Fruit fly (Drosophila melanogaster) whole organism, embryonic: ENCODE measurements around the gene CG12814.

Experiments
- Antp ChIP-seq: fragments of 200-800 bp; sonication (Bioruptor generic); optimal IDR thresholded peaks from 3 replicates; lab custom pipeline; 2016; ENCODE audit warnings: missing biosample characterization, missing genetic modification characterization
- BtbVII ChIP-seq: fragments of 200-800 bp; sonication (Bioruptor generic); optimal IDR thresholded peaks from 3 replicates; lab custom pipeline; 2017; ENCODE audit warnings: missing biosample characterization, mild to moderate bottlenecking, missing genetic modification characterization
- CG10267 ChIP-seq: fragments of 200-800 bp; sonication (Bioruptor generic); optimal IDR thresholded peaks from 2 replicates; lab custom pipeline; 2018; ENCODE audit warnings: missing biosample characterization, mild to moderate bottlenecking, missing genetic modification characterization, moderate library complexity
- CG10543 ChIP-seq: fragments of 200-800 bp; sonication (Bioruptor generic); optimal IDR thresholded peaks from 3 replicates; lab custom pipeline; 2017; ENCODE audit warnings: missing biosample characterization, mild to moderate bottlenecking, missing genetic modification characterization, moderate library complexity
- CG10959 ChIP-seq: fragments of 200-800 bp; sonication (Bioruptor generic); IDR thresholded peaks from 2 replicates; pipeline ENCODE4 v1.3.6; 2022; ENCODE audit warnings: missing biosample characterization, missing genetic modification characterization
- CG11398 ChIP-seq: fragments of 200-800 bp; sonication (Bioruptor generic); optimal IDR thresholded peaks from 2 replicates; lab custom pipeline; 2016; ENCODE audit warnings: missing biosample characterization, missing genetic modification characterization
- CG11723 ChIP-seq: fragments of 200-800 bp; sonication (Bioruptor generic); optimal IDR thresholded peaks from 2 replicates; lab custom pipeline; 2017; ENCODE audit warnings: missing biosample characterization, mild to moderate bottlenecking, missing genetic modification characterization
- CG12071 ChIP-seq: fragments of 200-800 bp; sonication (Bioruptor generic); optimal IDR thresholded peaks from 3 replicates; lab custom pipeline; 2018; ENCODE audit warnings: missing biosample characterization, mild to moderate bottlenecking, missing genetic modification characterization
- CG13287 ChIP-seq: fragments of 200-800 bp; sonication (Bioruptor generic); IDR thresholded peaks from 2 replicates; pipeline ENCODE4 v1.3.6; 2022; ENCODE audit warnings: missing biosample characterization, missing genetic modification characterization; ENCODE audit not compliant: partially characterized antibody
- CG13296 ChIP-seq: fragments of 200-800 bp; sonication (Bioruptor generic); optimal IDR thresholded peaks from 3 replicates; lab custom pipeline; 2018; ENCODE audit warnings: missing biosample characterization, mild to moderate bottlenecking, missing genetic modification characterization
- CG15514 ChIP-seq: fragments of 200-800 bp; sonication (Bioruptor generic); optimal IDR thresholded peaks from 3 replicates; lab custom pipeline; 2017; ENCODE audit warnings: missing biosample characterization, missing genetic modification characterization, mild to moderate bottlenecking, moderate library complexity, missing genetic modification reagents
- CG17361 ChIP-seq: fragments of 200-800 bp; sonication (Bioruptor generic); IDR thresholded peaks from 3 replicates; pipeline ENCODE4 v1.3.6; 2022; ENCODE audit warnings: missing biosample characterization, missing genetic modification characterization
- CG18764 ChIP-seq: fragments of 200-800 bp; sonication (Bioruptor generic); optimal IDR thresholded peaks from 3 replicates; lab custom pipeline; 2016; ENCODE audit warnings: missing biosample characterization, missing genetic modification characterization
- CG2199 ChIP-seq: fragments of 200-800 bp; sonication (Bioruptor generic); IDR thresholded peaks from 3 replicates; pipeline ENCODE4 v1.3.6; 2022; ENCODE audit warnings: missing biosample characterization, missing genetic modification characterization
- CG31441 ChIP-seq: fragments of 200-800 bp; sonication (Bioruptor generic); IDR thresholded peaks from 2 replicates; pipeline ENCODE4 v1.3.6; 2022; ENCODE audit warnings: missing biosample characterization, missing genetic modification characterization
- CG3163 ChIP-seq: fragments of 200-800 bp; sonication (Bioruptor generic); optimal IDR thresholded peaks from 3 replicates; lab custom pipeline; 2016; ENCODE audit warnings: missing biosample characterization, missing genetic modification characterization
- CG5953 ChIP-seq: fragments of 200-800 bp; sonication (Bioruptor generic); IDR thresholded peaks from 2 replicates; pipeline ENCODE4 v1.3.6; 2022; ENCODE audit warnings: missing biosample characterization, missing genetic modification characterization
- CG7786 ChIP-seq: fragments of 200-800 bp; sonication (Bioruptor generic); optimal IDR thresholded peaks from 2 replicates; lab custom pipeline; 2016; ENCODE audit warnings: missing biosample characterization, missing genetic modification characterization
- CG9215 ChIP-seq: fragments of 200-800 bp; sonication (Bioruptor generic); IDR thresholded peaks from 2 replicates; pipeline ENCODE4 v1.3.6; 2022; ENCODE audit warnings: missing biosample characterization, missing genetic modification characterization
- CTCF ChIP-seq: fragments of 200-800 bp; sonication (Bioruptor generic); optimal IDR thresholded peaks from 2 replicates; lab custom pipeline; 2017; ENCODE audit warnings: missing biosample characterization, mild to moderate bottlenecking, missing genetic modification characterization, moderate library complexity
- Doc3 ChIP-seq: fragments of 200-800 bp; sonication (Bioruptor generic); IDR thresholded peaks from 3 replicates; pipeline ENCODE4 v1.3.6; 2022; ENCODE audit warnings: missing biosample characterization, missing genetic modification characterization; ENCODE audit not compliant: partially characterized antibody
- Dp ChIP-seq: fragments of 200-800 bp; sonication (Bioruptor generic); optimal IDR thresholded peaks from 2 replicates; lab custom pipeline; 2018; ENCODE audit warnings: missing biosample characterization, mild to moderate bottlenecking, missing genetic modification characterization, moderate library complexity
- E2f1 ChIP-seq: fragments of 200-800 bp; sonication (Bioruptor generic); IDR thresholded peaks from 2 replicates; pipeline ENCODE4 v1.3.6; 2022; ENCODE audit warnings: missing biosample characterization, missing genetic modification characterization
- E2f2 ChIP-seq: fragments of 200-800 bp; sonication (Bioruptor generic); IDR thresholded peaks from 2 replicates; pipeline ENCODE4 v1.3.6; 2022; ENCODE audit warnings: missing biosample characterization, missing genetic modification characterization
- HLH4C ChIP-seq: fragments of 200-800 bp; sonication (Bioruptor generic); IDR thresholded peaks from 3 replicates; pipeline ENCODE4 v1.3.6; 2022; ENCODE audit warnings: missing biosample characterization, missing genetic modification characterization; ENCODE audit not compliant: partially characterized antibody
- Hmr ChIP-seq: fragments of 200-800 bp; sonication (Bioruptor generic); optimal IDR thresholded peaks from 3 replicates; lab custom pipeline; 2017; ENCODE audit warnings: mild to moderate bottlenecking, missing biosample characterization, missing genetic modification reagents, missing genetic modification characterization
- Lim3 ChIP-seq: fragments of 200-800 bp; sonication (Bioruptor generic); IDR thresholded peaks from 2 replicates; pipeline ENCODE4 v1.3.6; 2022; ENCODE audit warnings: missing biosample characterization, missing genetic modification characterization
- Meics ChIP-seq: fragments of 200-800 bp; sonication (Bioruptor generic); optimal IDR thresholded peaks from 2 replicates; lab custom pipeline; 2017; ENCODE audit warnings: missing biosample characterization, mild to moderate bottlenecking, missing genetic modification characterization
- PHDP ChIP-seq: fragments of 200-800 bp; sonication (Bioruptor generic); optimal IDR thresholded peaks from 3 replicates; lab custom pipeline; 2018; ENCODE audit warnings: missing biosample characterization, mild to moderate bottlenecking, missing genetic modification characterization, moderate library complexity
- Pdp1 ChIP-seq, 2 experiments: fragments of 200-800 bp; sonication (Bioruptor generic); optimal IDR thresholded peaks; 3 replicates each; lab custom pipeline; 2016; ENCODE audit warnings: missing biosample characterization in 2 of 2, missing genetic modification characterization in 2 of 2, mild to moderate bottlenecking in 1 of 2, moderate library complexity in 1 of 2
- Spps ChIP-seq: fragments of 200-800 bp; sonication (Bioruptor generic); optimal IDR thresholded peaks from 2 replicates; lab custom pipeline; 2018; ENCODE audit warnings: missing biosample characterization, mild to moderate bottlenecking, missing genetic modification characterization
- Trl ChIP-seq, 3 experiments: fragments of >200 bp in 2 of 3; fragments of 200-800 bp in 1 of 3; sonication (Bioruptor generic) in 1 of 3; optimal IDR thresholded peaks; 2 replicates in 1 of 3; 3 replicates in 2 of 3; lab custom pipeline; 2016 to 2017; ENCODE audit warnings: missing biosample characterization in 1 of 3, missing genetic modification characterization in 1 of 3
- ci ChIP-seq: fragments of 200-800 bp; sonication (Bioruptor generic); IDR thresholded peaks from 3 replicates; pipeline ENCODE4 v1.3.6; 2022; ENCODE audit warnings: missing biosample characterization, missing genetic modification characterization
- cwo ChIP-seq: fragments of 200-800 bp; sonication (Bioruptor generic); optimal IDR thresholded peaks from 3 replicates; lab custom pipeline; 2017; ENCODE audit warnings: missing biosample characterization, missing genetic modification characterization, mild to moderate bottlenecking, moderate library complexity, missing genetic modification reagents
- dati ChIP-seq: fragments of 200-800 bp; sonication (Bioruptor generic); IDR thresholded peaks from 2 replicates; pipeline ENCODE4 v1.3.6; 2022; ENCODE audit warnings: missing biosample characterization, missing genetic modification characterization
- ewg ChIP-seq: fragments of 200-800 bp; sonication (Bioruptor generic); optimal IDR thresholded peaks from 3 replicates; lab custom pipeline; 2017; ENCODE audit warnings: mild to moderate bottlenecking, missing biosample characterization, missing genetic modification reagents, missing genetic modification characterization
- fd64A ChIP-seq: fragments of 200-800 bp; sonication (Bioruptor generic); optimal IDR thresholded peaks from 3 replicates; lab custom pipeline; 2018; ENCODE audit warnings: missing biosample characterization, mild to moderate bottlenecking, missing genetic modification characterization
- gce ChIP-seq: fragments of 200-800 bp; sonication (Bioruptor generic); IDR thresholded peaks from 3 replicates; pipeline ENCODE4 v1.3.6; 2022; ENCODE audit warnings: missing biosample characterization, missing genetic modification characterization
- grn ChIP-seq: fragments of 200-800 bp; sonication (Bioruptor generic); optimal IDR thresholded peaks from 3 replicates; lab custom pipeline; 2017; ENCODE audit warnings: missing biosample characterization, missing genetic modification characterization
- kay ChIP-seq: fragments of 200-800 bp; sonication (Bioruptor generic); optimal IDR thresholded peaks from 2 replicates; lab custom pipeline; 2016; ENCODE audit warnings: missing biosample characterization, missing genetic modification characterization
- klu ChIP-seq: fragments of 200-800 bp; sonication (Bioruptor generic); IDR thresholded peaks from 2 replicates; pipeline ENCODE4 v1.3.6; 2022; ENCODE audit warnings: missing biosample characterization, missing genetic modification characterization
- lab ChIP-seq: fragments of 200-800 bp; sonication (Bioruptor generic); optimal IDR thresholded peaks from 3 replicates; lab custom pipeline; 2017; ENCODE audit warnings: missing biosample characterization, missing genetic modification characterization, mild to moderate bottlenecking, moderate library complexity, missing genetic modification reagents
- mirr ChIP-seq: fragments of 200-800 bp; sonication (Bioruptor generic); optimal IDR thresholded peaks from 3 replicates; lab custom pipeline; 2018; ENCODE audit warnings: missing biosample characterization, mild to moderate bottlenecking, missing genetic modification characterization
- nerfin-2 ChIP-seq: fragments of 200-800 bp; sonication (Bioruptor generic); IDR thresholded peaks from 2 replicates; pipeline ENCODE4 v1.3.6; 2022; ENCODE audit warnings: missing biosample characterization, missing genetic modification characterization; ENCODE audit not compliant: partially characterized antibody
- odd ChIP-seq: fragments of 200-800 bp; sonication (Bioruptor generic); optimal IDR thresholded peaks from 2 replicates; lab custom pipeline; 2017; ENCODE audit warnings: missing biosample characterization, mild to moderate bottlenecking, missing genetic modification characterization
- slbo ChIP-seq: fragments of 200-800 bp; sonication (Bioruptor generic); IDR thresholded peaks from 2 replicates; pipeline ENCODE4 v1.3.6; 2022; ENCODE audit warnings: missing biosample characterization, missing genetic modification characterization
- wor ChIP-seq: fragments of 200-800 bp; sonication (Bioruptor generic); IDR thresholded peaks from 2 replicates; pipeline ENCODE4 v1.3.6; 2022; ENCODE audit warnings: missing biosample characterization, missing genetic modification characterization
- zfh2 ChIP-seq: fragments of 200-800 bp; sonication (Bioruptor generic); optimal IDR thresholded peaks from 2 replicates; lab custom pipeline; 2016; ENCODE audit warnings: missing biosample characterization, missing genetic modification characterization

The CG12814 gene

dm6 chr3R:10132906-10133416, 56.4 kb downstream of the CG12814 start (continued):
- 0 out of 2 replicates have a peak, but pooled peaks have one; percentile 12 for TF ChIP-seq CG5953
- no peak for TF ChIP-seq wor (GFP tag; lab: Robert Waterston, UW)
- no peak for TF ChIP-seq grn
- TF ChIP-seq ewg (GFP tag; lab: Kevin White, UChicago) = peak; percentile 17
- TF ChIP-seq Antp (GFP tag; lab: Kevin White, UChicago) = no peak
- no peak for TF ChIP-seq Doc3 (GFP tag; lab: Robert Waterston, UW)
- 0 out of 2 replicates have a peak, but pooled peaks have one; percentile 26 for TF ChIP-seq slbo
- no peak for TF ChIP-seq CG10959 (GFP tag; lab: Robert Waterston, UW)
- TF ChIP-seq CG31441 (GFP tag; lab: Robert Waterston, UW) = 0 out of 2 replicates have a peak, but pooled peaks have one; percentile 24
- no peak for TF ChIP-seq CG18764 (GFP tag; lab: Kevin White, UChicago)
- TF ChIP-seq CG10267 (tag; lab: Kevin White, UChicago) = peak; percentile 3
- no peak for TF ChIP-seq kay (GFP tag; lab: Kevin White, UChicago)
- TF ChIP-seq Dp (GFP tag; lab: Kevin White, UChicago) = peak; percentile 36
- no peak for TF ChIP-seq CG7786
- 0 out of 2 replicates have a peak, but pooled peaks have one; percentile 30 for TF ChIP-seq E2f2 (GFP tag; lab: Robert Waterston, UW)
- no peak for TF ChIP-seq E2f1 (GFP tag; lab: Robert Waterston, UW)
- no peak for TF ChIP-seq PHDP (tag; lab: Kevin White, UChicago)
- no peak for TF ChIP-seq Lim3 (GFP tag; lab: Robert Waterston, UW)
- no peak for TF ChIP-seq CG11398 (GFP tag; lab: Kevin White, UChicago)
- TF ChIP-seq Trl (optimal IDR thresholded peaks at IDR 0.05; lab: Kevin White, UChicago) = peak; percentile 50 to 71
- peak; percentile 8 for TF ChIP-seq Trl (GFP tag; optimal IDR thresholded peaks at IDR 0.05; lab: Kevin White, UChicago)
- TF ChIP-seq odd (GFP tag; lab: Kevin White, UChicago) = no peak
- TF ChIP-seq zfh2 (GFP tag; lab: Kevin White, UChicago) = no peak
- no peak for TF ChIP-seq CG13287 (GFP tag; lab: Robert Waterston, UW)

DNA sequence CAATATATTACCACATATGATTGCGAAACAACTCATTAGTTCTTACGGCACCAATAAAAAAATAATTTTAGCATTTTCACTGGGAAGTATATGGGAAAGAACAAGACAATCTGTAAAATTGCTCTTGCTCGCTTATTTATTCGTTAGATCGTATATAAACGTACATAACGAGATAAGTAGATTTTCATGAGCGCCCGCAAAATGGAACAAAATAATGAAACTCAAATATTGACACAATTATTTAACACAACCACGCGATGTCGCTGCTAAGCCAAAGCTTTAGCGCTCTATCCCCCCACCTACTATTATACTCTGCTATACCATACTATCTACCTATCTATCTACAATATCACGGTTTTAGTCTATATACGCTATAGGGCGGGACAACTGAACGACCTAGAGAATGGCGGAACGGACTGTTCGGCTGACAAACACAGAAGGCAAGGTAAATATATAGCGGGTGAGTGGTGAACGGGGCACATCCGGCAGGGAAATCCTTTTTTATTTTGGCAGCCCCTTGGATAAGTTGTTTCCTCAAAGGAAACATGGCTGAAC, 58.4 kb downstream of the CG12814 start:
- TF ChIP-seq BtbVII (GFP tag; lab: Kevin White, UChicago) = peak; percentile 3
- no peak for TF ChIP-seq CG7786
- no peak for TF ChIP-seq fd64A (GFP tag; lab: Kevin White, UChicago)
- no peak for TF ChIP-seq cwo
- no peak for TF ChIP-seq zfh2 (GFP tag; lab: Kevin White, UChicago)
- no peak for TF ChIP-seq CG5953
- TF ChIP-seq lab (GFP tag; lab: Kevin White, UChicago) = peak; percentile 39
- TF ChIP-seq CG3163 = no peak
- TF ChIP-seq dati = no peak
- peak; percentile 72 for TF ChIP-seq CG13296 (GFP tag; lab: Kevin White, UChicago)
- TF ChIP-seq HLH4C = no peak
- TF ChIP-seq CG9215 (GFP tag; lab: Robert Waterston, UW) = no peak
- peak; percentile 13 for TF ChIP-seq odd (GFP tag; lab: Kevin White, UChicago)
- TF ChIP-seq klu (GFP tag; lab: Robert Waterston, UW) = no peak
- no peak for TF ChIP-seq CG11723 (GFP tag; lab: Kevin White, UChicago)
- peak in 1 of 2 experiments; percentile 87 for TF ChIP-seq Pdp1 (GFP tag; optimal IDR thresholded peaks at IDR 0.05; lab: Kevin White, UChicago)
- TF ChIP-seq nerfin-2 (GFP tag; lab: Robert Waterston, UW) = no peak
- TF ChIP-seq CG12071 (GFP tag; lab: Kevin White, UChicago) = peak; percentile 5
- TF ChIP-seq CG2199 = 0 out of 3 replicates have a peak, but pooled peaks have one; percentile 8
- TF ChIP-seq ci (GFP tag; lab: Robert Waterston, UW) = 0 out of 3 replicates have a peak, but pooled peaks have one; percentile 29
- no peak for TF ChIP-seq Spps
- TF ChIP-seq CG17361 (GFP tag; lab: Robert Waterston, UW) = no peak
- peak; percentile 39 for TF ChIP-seq Meics (GFP tag; lab: Kevin White, UChicago)
- peak; percentile 16 for TF ChIP-seq CG15514 (GFP tag; lab: Kevin White, UChicago)
- peak; percentile 47 for TF ChIP-seq mirr (GFP tag; lab: Kevin White, UChicago)
- TF ChIP-seq CTCF (GFP tag; lab: Kevin White, UChicago) = no peak
- TF ChIP-seq Hmr = peak; percentile 30
- TF ChIP-seq CG10543 = peak; percentile 25
- no peak for TF ChIP-seq gce (GFP tag; lab: Robert Waterston, UW)
